Fruit fly (Drosophila melanogaster) Kc167 (cell line): Measurements from ENCODE around the gene CG11970.

Experiments used
- Myc ChIP-seq: fragments of >200 bp; optimal IDR thresholded peaks from 2 replicates; lab custom pipeline; 2017; ENCODE audit warnings: missing external identifiers
- Sin3A ChIP-seq: fragments of >200 bp; optimal IDR thresholded peaks from 2 replicates; lab custom pipeline; 2018; ENCODE audit warnings: missing external identifiers
- h ChIP-seq: fragments of >200 bp; optimal IDR thresholded peaks from 3 replicates; lab custom pipeline; 2018; ENCODE audit warnings: missing external identifiers
- insv ChIP-seq: fragments of >200 bp; optimal IDR thresholded peaks from 3 replicates; lab custom pipeline; 2018; ENCODE audit warnings: missing external identifiers
- psq ChIP-seq: fragments of >200 bp; optimal IDR thresholded peaks from 2 replicates; lab custom pipeline; 2017; ENCODE audit warnings: missing external identifiers
- ttk ChIP-seq: sonication (Bioruptor generic); optimal IDR thresholded peaks from 2 replicates; lab custom pipeline; 2017; ENCODE audit warnings: missing external identifiers

DNA sequence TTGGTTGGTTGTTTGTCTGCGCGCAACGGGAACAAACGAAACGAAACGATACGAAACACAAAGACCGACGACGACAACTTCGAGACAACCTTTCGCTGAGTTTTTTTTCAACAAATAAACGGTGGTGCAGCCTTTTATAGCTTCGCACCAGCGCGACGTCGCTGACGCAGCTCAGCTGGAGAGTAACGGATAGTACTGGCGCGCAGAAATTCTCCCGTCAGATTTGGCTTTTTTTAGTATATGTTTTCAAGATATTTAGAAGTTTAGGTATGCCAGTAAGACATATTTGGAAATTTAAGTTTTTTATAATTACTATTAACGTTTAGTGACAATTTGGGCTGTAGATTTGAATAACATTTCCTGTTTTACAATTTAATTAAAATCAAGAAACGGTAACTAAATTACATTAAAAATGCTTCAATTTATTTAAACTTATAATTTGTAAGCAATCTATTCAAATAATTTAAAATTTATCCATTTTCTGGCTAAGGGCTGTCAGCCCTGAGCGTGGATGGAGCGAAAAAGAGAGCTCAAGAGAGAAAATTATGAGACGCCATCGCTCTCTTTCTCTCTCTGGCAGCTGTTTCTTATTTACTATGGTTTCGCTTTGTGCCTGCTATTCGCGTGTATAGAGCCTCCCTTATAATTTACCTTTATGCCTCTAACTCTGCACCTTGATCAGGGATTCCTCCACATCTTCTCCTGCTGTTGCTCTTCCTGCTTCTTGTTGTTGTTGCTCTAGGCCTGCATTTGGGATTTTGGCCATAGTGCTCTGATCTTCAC lies 49.3 kb downstream of the CG11970 start:
- TF ChIP-seq Myc (lab: Kevin White, UChicago) = no peak
- TF ChIP-seq insv (lab: Kevin White, UChicago) = no peak
- no peak for TF ChIP-seq ttk (lab: Kevin White, UChicago)
- no peak for TF ChIP-seq Sin3A (lab: Kevin White, UChicago)
- TF ChIP-seq h (lab: Kevin White, UChicago) = no peak
- no peak for TF ChIP-seq psq (lab: Kevin White, UChicago)
